Worm (Caenorhabditis elegans): ENCODE measurements around the gene K07E3.2.

K07E3.2 gene

DNA sequence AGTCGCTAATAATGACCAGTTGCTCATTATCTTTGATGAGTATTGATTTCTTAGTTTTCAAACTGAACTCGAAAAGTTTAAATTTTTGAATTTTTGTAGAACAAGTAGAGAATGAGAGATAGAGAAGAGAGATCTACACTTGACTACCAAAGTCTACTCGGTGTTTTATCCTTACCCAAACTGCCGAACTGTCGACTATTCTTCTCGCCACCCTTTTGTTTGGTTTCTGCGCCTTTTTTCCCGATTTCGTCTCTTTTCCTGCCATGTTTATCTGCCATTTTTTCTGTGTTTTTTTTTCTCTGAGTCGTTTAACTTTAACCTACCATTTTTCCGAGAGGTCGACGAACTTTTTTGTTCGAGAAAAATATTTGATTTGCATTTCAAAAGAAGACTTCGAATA lies 19.1 kb downstream of the K07E3.2 start, which contains the start of gene C02B8.12:
Gene C02B8.12, minus strand, starts transcription at position 175 of the 400 bp plus-strand sequence.
- TF ChIP-seq ttx-3 (tag; optimal IDR thresholded peaks at IDR 0.05) (no peak), pax-1 (tag; optimal IDR thresholded peaks at IDR 0.05) (no peak), K02D7.2 (tag; optimal IDR thresholded peaks at IDR 0.05) (no peak), ceh-30 (tag; optimal IDR thresholded peaks at IDR 0.05) (no peak), pat-9 (tag; optimal IDR thresholded peaks at IDR 0.05) (no peak), pros-1 (tag; optimal IDR thresholded peaks at IDR 0.05) (no peak), syd-9 (tag; optimal IDR thresholded peaks at IDR 0.05) (no peak), K09A11.1 (tag; optimal IDR thresholded peaks at IDR 0.05; ENCODE audit: insufficient read depth) (no peak), unc-42 (tag; optimal IDR thresholded peaks at IDR 0.05) (no peak), ceh-9 (tag; optimal IDR thresholded peaks at IDR 0.05) (no peak), ets-4 (tag; optimal IDR thresholded peaks at IDR 0.05) (no peak), F13H6.1 (tag; optimal IDR thresholded peaks at IDR 0.05) (no peak)

DNA sequence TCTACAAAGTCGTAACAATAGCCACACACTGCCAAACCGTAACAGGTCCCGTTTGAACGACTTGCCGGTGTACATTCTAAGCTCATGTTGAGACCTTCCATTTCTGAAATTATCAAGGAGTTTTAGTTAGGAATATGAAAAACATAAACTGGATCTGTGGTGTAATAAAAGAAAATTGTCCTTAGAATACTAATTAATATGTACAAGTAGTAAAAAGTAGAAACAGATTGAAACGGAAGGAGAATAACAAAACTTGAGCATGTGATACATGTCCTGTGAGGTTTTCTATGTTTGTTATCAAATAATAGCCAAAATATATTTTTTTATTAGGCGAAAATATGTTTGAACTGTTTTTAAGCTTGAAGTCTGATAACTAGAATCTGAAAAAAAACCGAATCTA lies 25.4 kb downstream of the K07E3.2 start, which contains the start of gene frpr-1:
Gene frpr-1, minus strand, starts transcription at position 101 of the 400 bp plus-strand sequence.
- TF ChIP-seq unc-42 (tag; optimal IDR thresholded peaks at IDR 0.05) (no peak), pag-3 (tag; optimal IDR thresholded peaks at IDR 0.05; ENCODE audit: borderline replicate concordance) (no peak), sox-4 (tag; optimal IDR thresholded peaks at IDR 0.05) (no peak), ceh-31 (tag; optimal IDR thresholded peaks at IDR 0.05) (no peak), zip-5 (tag; optimal IDR thresholded peaks at IDR 0.05) (no peak), ceh-34 (tag; optimal IDR thresholded peaks at IDR 0.05) (no peak), unc-86 (tag; optimal IDR thresholded peaks at IDR 0.05) (no peak), hlh-8 (tag; optimal IDR thresholded peaks at IDR 0.05) (no peak), unc-3 (GFP tag; conservative IDR thresholded peaks at IDR 0.05) (no peak), unc-3 (tag; optimal IDR thresholded peaks at IDR 0.05) (no peak), C08G9.2 (tag; optimal IDR thresholded peaks at IDR 0.05) (no peak), K09A11.1 (tag; optimal IDR thresholded peaks at IDR 0.05; ENCODE audit: insufficient read depth) (no peak), ceh-30 (tag; optimal IDR thresholded peaks at IDR 0.05) (no peak)

DNA sequence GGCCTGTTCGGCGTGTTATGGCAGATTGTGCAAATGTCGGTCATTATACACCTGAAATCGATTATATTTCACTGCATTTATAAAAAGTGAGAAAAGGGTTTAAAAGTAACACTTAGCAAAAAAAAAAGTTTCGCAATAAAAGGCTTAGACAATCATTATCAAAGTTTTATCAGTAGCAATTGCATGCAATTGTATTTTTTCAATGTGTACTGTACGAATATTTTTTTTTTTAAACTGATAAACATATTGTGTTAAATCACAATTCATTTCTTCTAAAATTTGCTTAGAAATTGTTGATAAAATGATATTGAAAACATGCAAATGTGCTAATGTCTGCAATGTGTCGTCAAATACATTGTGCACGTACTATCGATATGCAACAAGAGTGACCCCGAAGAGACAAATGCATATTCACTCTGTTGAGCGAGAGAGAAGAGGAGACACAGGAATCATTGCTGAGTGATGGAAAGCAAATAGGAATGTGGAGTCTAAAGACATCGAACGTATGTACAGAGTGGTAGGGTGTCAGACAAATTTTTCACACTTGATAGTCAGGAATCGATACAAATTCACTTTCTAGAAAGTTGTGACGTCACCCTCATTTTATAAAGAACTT lies 32.3 kb downstream of the K07E3.2 start, which contains the start of gene C02B8.6:
Gene C02B8.6, minus strand, starts transcription at position 51 of the 616 bp plus-strand sequence.
- TF ChIP-seq pat-9 (tag; optimal IDR thresholded peaks at IDR 0.05) = no peak
- TF ChIP-seq ceh-48 (tag; optimal IDR thresholded peaks at IDR 0.05) = peak; percentile 26
- TF ChIP-seq ceh-22 (tag; optimal IDR thresholded peaks at IDR 0.05) = no peak
- TF ChIP-seq ceh-31 (tag; optimal IDR thresholded peaks at IDR 0.05) = peak; percentile 10
- peak; percentile 54 for TF ChIP-seq tbx-2 (tag; optimal IDR thresholded peaks at IDR 0.05)
- TF ChIP-seq ets-4 (tag; optimal IDR thresholded peaks at IDR 0.05) = no peak
- TF ChIP-seq ceh-34 (tag; optimal IDR thresholded peaks at IDR 0.05) = peak; percentile 32
- TF ChIP-seq unc-86 (tag; optimal IDR thresholded peaks at IDR 0.05) = no peak
- peak; percentile 69 for TF ChIP-seq elt-2 (tag; optimal IDR thresholded peaks at IDR 0.05)
- no peak for TF ChIP-seq ahr-1 (tag; optimal IDR thresholded peaks at IDR 0.05)
- TF ChIP-seq nfya-1 (tag; optimal IDR thresholded peaks at IDR 0.05) = peak; percentile 33

DNA sequence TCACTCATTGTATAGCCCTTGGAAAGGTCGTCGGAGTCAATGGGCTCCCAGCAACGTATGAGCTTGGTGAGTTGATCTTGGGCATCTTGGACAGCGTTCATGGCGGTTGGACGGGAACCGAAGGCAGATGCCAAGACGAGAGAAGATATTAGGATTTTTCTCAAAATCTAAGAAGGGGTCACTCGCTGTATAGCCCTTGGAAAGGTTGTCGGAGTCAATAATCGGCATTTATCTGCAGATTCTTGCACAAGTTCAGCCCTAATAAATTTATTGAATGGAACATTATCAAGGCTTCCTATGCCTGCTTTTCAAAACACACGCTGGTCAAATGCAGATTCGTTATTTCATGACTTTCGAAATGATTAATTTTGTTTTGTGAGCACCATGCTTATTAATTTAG lies 33.7 kb downstream of the K07E3.2 start, which contains the start of gene C02B8.7:
Gene C02B8.7, minus strand, starts transcription at position 101 of the 400 bp plus-strand sequence.
- TF ChIP-seq elt-4 (tag; optimal IDR thresholded peaks at IDR 0.05) = no peak
- TF ChIP-seq hlh-13 (GFP tag; optimal IDR thresholded peaks at IDR 0.05) = no peak
- no peak for TF ChIP-seq lim-6 (tag; optimal IDR thresholded peaks at IDR 0.05)
- TF ChIP-seq ceh-14 (tag; optimal IDR thresholded peaks at IDR 0.05) = no peak
- TF ChIP-seq ceh-31 (tag; optimal IDR thresholded peaks at IDR 0.05) = no peak
- TF ChIP-seq pqm-1 (tag; optimal IDR thresholded peaks at IDR 0.05) = no peak
- no peak for TF ChIP-seq pat-9 (tag; optimal IDR thresholded peaks at IDR 0.05)
- no peak for TF ChIP-seq eyg-1 (tag; optimal IDR thresholded peaks at IDR 0.05)
- no peak for TF ChIP-seq syd-9 (tag; optimal IDR thresholded peaks at IDR 0.05)
- TF ChIP-seq C08G9.2 (tag; optimal IDR thresholded peaks at IDR 0.05) = no peak
